Fruit fly (Drosophila melanogaster): ENCODE measurements around the gene CG34404.

The CG34404 gene

dm6 chr3R:15356645-15357431, 10.6 kb downstream of the CG34404 start, which contains the start of the genes Atg4b and Hibch (continued):
- TF ChIP-seq seq (GFP tag; IDR thresholded peaks at IDR 0.05) (peak; percentile 68), emc (GFP tag; optimal IDR thresholded peaks at IDR 0.05) (no peak), Dfd (GFP tag; optimal IDR thresholded peaks at IDR 0.05) (no peak), ind (GFP tag; optimal IDR thresholded peaks at IDR 0.05) (peak; percentile 87), Ada2b (GFP tag; IDR thresholded peaks at IDR 0.05) (peak; percentile 79), CG30020 (tag; optimal IDR thresholded peaks at IDR 0.05) (peak; percentile 79), Spps (tag; optimal IDR thresholded peaks at IDR 0.05) (peak; percentile 65), shn (GFP tag; optimal IDR thresholded peaks at IDR 0.05) (no peak), Lpt (GFP tag; optimal IDR thresholded peaks at IDR 0.05) (no peak), E2f1 (GFP tag; IDR thresholded peaks at IDR 0.05) (peak; percentile 68), tll (GFP tag; optimal IDR thresholded peaks at IDR 0.05) (peak in 1 of 2 experiments; percentile 10), CG15269 (tag; optimal IDR thresholded peaks at IDR 0.05) (peak; percentile 85), CG12155 (GFP tag; optimal IDR thresholded peaks at IDR 0.05) (peak; percentile 82), CG17359 (tag; optimal IDR thresholded peaks at IDR 0.05) (peak; percentile 83), CG18619 (GFP tag; optimal IDR thresholded peaks at IDR 0.05) (peak; percentile 87), dm (GFP tag; optimal IDR thresholded peaks at IDR 0.05) (no peak), CG1832 (GFP tag; optimal IDR thresholded peaks at IDR 0.05) (no peak), Atf-2 (GFP tag; optimal IDR thresholded peaks at IDR 0.05) (no peak), CG16863 (GFP tag; optimal IDR thresholded peaks at IDR 0.05) (peak; percentile 0), sr (GFP tag; IDR thresholded peaks at IDR 0.05) (no peak), CG4854 (GFP tag; optimal IDR thresholded peaks at IDR 0.05) (peak; percentile 16), CG4360 (GFP tag; IDR thresholded peaks at IDR 0.05) (no peak), ro (GFP tag; IDR thresholded peaks at IDR 0.05) (peak; percentile 20; the same call in 1 of the 2 replicates), CG17186 (GFP tag; optimal IDR thresholded peaks at IDR 0.05) (peak; percentile 37), CG6254 (GFP tag; optimal IDR thresholded peaks at IDR 0.05) (peak; percentile 70), kay (GFP tag; optimal IDR thresholded peaks at IDR 0.05) (no peak), sug (tag; optimal IDR thresholded peaks at IDR 0.05) (peak; percentile 93), pb (GFP tag; optimal IDR thresholded peaks at IDR 0.05) (no peak), gro (GFP tag; optimal IDR thresholded peaks at IDR 0.05) (no peak), hth (optimal IDR thresholded peaks at IDR 0.05) (no peak), slbo (GFP tag; IDR thresholded peaks at IDR 0.05) (peak; percentile 91), tap (tag; optimal IDR thresholded peaks at IDR 0.05) (no peak)

DNA sequence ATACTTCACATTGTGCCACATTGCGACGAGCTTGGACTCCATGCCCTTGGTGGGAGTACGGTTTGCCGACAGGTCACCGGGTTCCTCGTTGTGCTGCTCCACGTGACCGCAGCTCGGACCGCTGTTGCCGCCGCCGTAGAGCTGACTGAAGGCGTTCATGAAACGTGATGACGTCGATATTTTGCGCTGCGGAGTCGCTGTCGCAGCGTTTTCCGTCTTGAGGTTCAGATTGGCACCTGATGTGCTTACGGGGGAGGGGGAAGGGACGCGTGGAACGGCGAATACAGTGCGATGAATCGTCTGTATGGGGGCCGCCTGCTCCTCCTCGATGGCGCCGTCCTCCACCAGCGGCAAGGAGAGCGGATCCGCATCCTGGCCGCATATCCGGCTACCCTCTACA, 11.3 kb downstream of the CG34404 start:
- no peak for TF ChIP-seq CG31365 (tag; optimal IDR thresholded peaks at IDR 0.05)
- TF ChIP-seq CG6689 (GFP tag; IDR thresholded peaks at IDR 0.05) = no peak
- 0 out of 2 replicates have a peak, but pooled peaks have one; percentile 5 for TF ChIP-seq amos (GFP tag; IDR thresholded peaks at IDR 0.05; ENCODE audit: partially characterized antibody)
- no peak for TF ChIP-seq lov (optimal IDR thresholded peaks at IDR 0.05)
- TF ChIP-seq lov (GFP tag; IDR thresholded peaks at IDR 0.05) = 0 out of 3 replicates have a peak, but pooled peaks have one; percentile 22
- no peak for TF ChIP-seq lola (GFP tag; optimal IDR thresholded peaks at IDR 0.05)

dm6 chr3R:15354019-15354418, 13.4 kb downstream of the CG34404 start:
- TF ChIP-seq Dad (GFP tag; optimal IDR thresholded peaks at IDR 0.05) = no peak
- no peak for TF ChIP-seq CG10366 (GFP tag; IDR thresholded peaks at IDR 0.05)
- peak; percentile 67 for TF ChIP-seq Med (GFP tag)
- peak; percentile 34 for TF ChIP-seq Fer1 (GFP tag; optimal IDR thresholded peaks at IDR 0.05)
- TF ChIP-seq CG1647 (GFP tag; optimal IDR thresholded peaks at IDR 0.05) = no peak
- TF ChIP-seq CG3281 (GFP tag; optimal IDR thresholded peaks at IDR 0.05) = peak; percentile 24
- TF ChIP-seq pita (GFP tag; optimal IDR thresholded peaks at IDR 0.05) = no peak
- TF ChIP-seq CG18619 (GFP tag; optimal IDR thresholded peaks at IDR 0.05) = no peak
- no peak for TF ChIP-seq stc (GFP tag; IDR thresholded peaks at IDR 0.05)
- TF ChIP-seq sd (tag; optimal IDR thresholded peaks at IDR 0.05) = no peak
- TF ChIP-seq CG18599 (GFP tag; optimal IDR thresholded peaks at IDR 0.05) = peak; percentile 20
- no peak for TF ChIP-seq Aef1 (GFP tag; IDR thresholded peaks at IDR 0.05)
- TF ChIP-seq Dip2 (GFP tag; IDR thresholded peaks at IDR 0.05) = no peak
